Fruit fly (Drosophila melanogaster) whole organism, embryonic: ENCODE measurements around the gene CG18171.

ENCODE experiments used
- Aef1 ChIP-seq: fragments of 200-800 bp; sonication (Bioruptor generic); IDR thresholded peaks from 3 replicates; pipeline ENCODE4 v1.3.6; 2022; ENCODE audit warnings: missing biosample characterization, missing genetic modification characterization
- Awh ChIP-seq: fragments of 200-800 bp; sonication (Bioruptor generic); IDR thresholded peaks from 2 replicates; pipeline ENCODE4, ENCODE4 v1.3.6; 2022; ENCODE audit warnings: missing biosample characterization, missing genetic modification characterization
- Bdp1 ChIP-seq: fragments of 200-800 bp; sonication (Bioruptor generic); optimal IDR thresholded peaks from 3 replicates; lab custom pipeline; 2016; ENCODE audit warnings: missing biosample characterization, missing genetic modification characterization
- CG12219 ChIP-seq: fragments of 200-800 bp; sonication (Bioruptor generic); optimal IDR thresholded peaks from 3 replicates; lab custom pipeline; 2018; ENCODE audit warnings: missing biosample characterization, mild to moderate bottlenecking, missing genetic modification characterization
- CG12391 ChIP-seq: fragments of 200-800 bp; sonication (Bioruptor generic); optimal IDR thresholded peaks from 3 replicates; lab custom pipeline; 2018; ENCODE audit warnings: missing biosample characterization, mild to moderate bottlenecking, missing genetic modification characterization, moderate library complexity
- CG17361 ChIP-seq: fragments of 200-800 bp; sonication (Bioruptor generic); IDR thresholded peaks from 3 replicates; pipeline ENCODE4 v1.3.6; 2022; ENCODE audit warnings: missing biosample characterization, missing genetic modification characterization
- CG17612 ChIP-seq: fragments of 200-800 bp; sonication (Bioruptor generic); IDR thresholded peaks from 2 replicates; pipeline ENCODE4 v1.3.6; 2022; ENCODE audit warnings: missing biosample characterization, missing genetic modification characterization
- CG17829 ChIP-seq: fragments of 200-800 bp; optimal IDR thresholded peaks from 2 replicates; lab custom pipeline; 2019; ENCODE audit warnings: missing biosample characterization, mild to moderate bottlenecking, missing genetic modification characterization, moderate library complexity
- CG18476 ChIP-seq: fragments of 200-800 bp; sonication (Bioruptor generic); optimal IDR thresholded peaks from 2 replicates; lab custom pipeline; 2016; ENCODE audit warnings: missing biosample characterization, mild to moderate bottlenecking, missing genetic modification characterization
- CG18599 ChIP-seq: fragments of 200-800 bp; sonication (Bioruptor generic); optimal IDR thresholded peaks from 3 replicates; lab custom pipeline; 2017; ENCODE audit warnings: missing biosample characterization, missing genetic modification characterization, mild to moderate bottlenecking, moderate library complexity, missing genetic modification reagents
- CG2120 ChIP-seq: fragments of 200-800 bp; sonication (Bioruptor generic); optimal IDR thresholded peaks from 3 replicates; lab custom pipeline; 2016; ENCODE audit warnings: missing biosample characterization, missing genetic modification characterization
- CG3407 ChIP-seq: fragments of 200-800 bp; sonication (Bioruptor generic); optimal IDR thresholded peaks from 2 replicates; lab custom pipeline; 2018; ENCODE audit warnings: missing biosample characterization, mild to moderate bottlenecking, missing genetic modification characterization
- CG34376 ChIP-seq: fragments of 200-800 bp; sonication (Bioruptor generic); optimal IDR thresholded peaks from 2 replicates; lab custom pipeline; 2018; ENCODE audit warnings: missing biosample characterization, mild to moderate bottlenecking, missing genetic modification characterization
- CG4328 ChIP-seq: fragments of 200-800 bp; sonication (Bioruptor generic); optimal IDR thresholded peaks from 3 replicates; lab custom pipeline; 2017; ENCODE audit warnings: missing biosample characterization, missing genetic modification reagents, missing genetic modification characterization
- CG4617 ChIP-seq: fragments of 200-800 bp; sonication (Bioruptor generic); optimal IDR thresholded peaks from 3 replicates; lab custom pipeline; 2016; ENCODE audit warnings: missing biosample characterization, missing genetic modification characterization, borderline replicate concordance
- CG5245 ChIP-seq: fragments of 200-800 bp; sonication (Bioruptor generic); optimal IDR thresholded peaks from 3 replicates; lab custom pipeline; 2016; ENCODE audit warnings: missing biosample characterization, missing genetic modification characterization
- CG7372 ChIP-seq: fragments of 200-800 bp; sonication (Bioruptor generic); IDR thresholded peaks from 2 replicates; pipeline ENCODE4 v1.3.6; 2022; ENCODE audit warnings: missing biosample characterization, missing genetic modification characterization
- CG8478 ChIP-seq: fragments of >200 bp; optimal IDR thresholded peaks from 2 replicates; lab custom pipeline; 2018
- CG8765 ChIP-seq: fragments of 200-800 bp; sonication (Bioruptor generic); IDR thresholded peaks from 2 replicates; pipeline ENCODE4 v1.3.6; 2022; ENCODE audit warnings: missing biosample characterization, missing genetic modification characterization
- CHES-1-like ChIP-seq: fragments of 200-800 bp; sonication (Bioruptor generic); optimal IDR thresholded peaks from 2 replicates; lab custom pipeline; 2016; ENCODE audit warnings: missing biosample characterization, missing genetic modification characterization
- Dbx ChIP-seq: fragments of 200-800 bp; sonication (Bioruptor generic); IDR thresholded peaks from 3 replicates; pipeline ENCODE4 v1.3.6; 2022; ENCODE audit warnings: missing biosample characterization, missing genetic modification characterization
- Dek ChIP-seq: fragments of 200-800 bp; sonication (Bioruptor generic); optimal IDR thresholded peaks from 3 replicates; lab custom pipeline; 2019; ENCODE audit warnings: missing biosample characterization, mild to moderate bottlenecking, missing genetic modification characterization, moderate library complexity
- Dip2 ChIP-seq: fragments of 200-800 bp; sonication (Bioruptor generic); IDR thresholded peaks from 2 replicates; pipeline ENCODE4 v1.3.6; 2022; ENCODE audit warnings: missing biosample characterization, missing genetic modification characterization
- Drgx ChIP-seq: fragments of 200-800 bp; sonication (Bioruptor generic); IDR thresholded peaks from 2 replicates; pipeline ENCODE4 v1.3.6; 2022; ENCODE audit warnings: missing biosample characterization, missing genetic modification characterization
- E2f1 ChIP-seq: fragments of 200-800 bp; sonication (Bioruptor generic); IDR thresholded peaks from 2 replicates; pipeline ENCODE4 v1.3.6; 2022; ENCODE audit warnings: missing biosample characterization, missing genetic modification characterization
- Ets97D ChIP-seq: fragments of 200-800 bp; sonication (Bioruptor generic); optimal IDR thresholded peaks from 3 replicates; lab custom pipeline; 2016; ENCODE audit warnings: missing biosample characterization, missing genetic modification characterization
- Gsc ChIP-seq: fragments of 200-800 bp; sonication (Bioruptor generic); IDR thresholded peaks from 2 replicates; pipeline ENCODE4 v1.3.6; 2022; ENCODE audit warnings: missing biosample characterization, missing genetic modification characterization
- HLH4C ChIP-seq: fragments of 200-800 bp; sonication (Bioruptor generic); IDR thresholded peaks from 3 replicates; pipeline ENCODE4 v1.3.6; 2022; ENCODE audit warnings: missing biosample characterization, missing genetic modification characterization; ENCODE audit not compliant: partially characterized antibody
- Hey ChIP-seq: fragments of 200-800 bp; sonication (Bioruptor generic); optimal IDR thresholded peaks from 3 replicates; lab custom pipeline; 2018; ENCODE audit warnings: missing biosample characterization, mild to moderate bottlenecking, missing genetic modification characterization
- Lhr ChIP-seq: fragments of 200-800 bp; sonication (Bioruptor generic); optimal IDR thresholded peaks from 3 replicates; lab custom pipeline; 2017; ENCODE audit warnings: mild to moderate bottlenecking, missing biosample characterization, missing genetic modification reagents, missing genetic modification characterization
- Mad ChIP-seq: fragments of 200-800 bp; sonication (Bioruptor generic); optimal IDR thresholded peaks from 2 replicates; lab custom pipeline; 2016; ENCODE audit warnings: missing biosample characterization, missing genetic modification characterization
- NC2α ChIP-seq: fragments of 200-800 bp; sonication (Bioruptor generic); optimal IDR thresholded peaks from 2 replicates; lab custom pipeline; 2016; ENCODE audit warnings: missing biosample characterization, missing genetic modification characterization
- Nf-YB ChIP-seq: fragments of 200-800 bp; sonication (Bioruptor generic); optimal IDR thresholded peaks from 3 replicates; lab custom pipeline; 2019; ENCODE audit warnings: missing biosample characterization, mild to moderate bottlenecking, missing genetic modification characterization, moderate library complexity
- Nf-YC ChIP-seq: fragments of 200-800 bp; optimal IDR thresholded peaks from 3 replicates; lab custom pipeline; 2019; ENCODE audit warnings: missing biosample characterization, mild to moderate bottlenecking, missing genetic modification characterization, moderate library complexity
- Rfx ChIP-seq: fragments of 200-800 bp; sonication (Bioruptor generic); IDR thresholded peaks from 2 replicates; pipeline ENCODE4 v1.3.6; 2022; ENCODE audit warnings: missing biosample characterization, missing genetic modification characterization
- Scr ChIP-seq: fragments of 200-800 bp; sonication (Bioruptor generic); IDR thresholded peaks from 2 replicates; pipeline ENCODE4 v1.3.6; 2022; ENCODE audit warnings: missing biosample characterization, missing genetic modification characterization; ENCODE audit not compliant: partially characterized antibody
- Side ChIP-seq: fragments of 200-800 bp; sonication (Bioruptor generic); optimal IDR thresholded peaks from 2 replicates; lab custom pipeline; 2016; ENCODE audit warnings: missing biosample characterization, missing genetic modification characterization
- Sin3A ChIP-seq: fragments of >200 bp; optimal IDR thresholded peaks from 2 replicates; lab custom pipeline; 2018
- Ssrp ChIP-seq: fragments of 200-800 bp; sonication (Bioruptor generic); optimal IDR thresholded peaks from 2 replicates; lab custom pipeline; 2018; ENCODE audit warnings: missing biosample characterization, mild to moderate bottlenecking, missing genetic modification characterization, moderate library complexity
- crol ChIP-seq: fragments of 200-800 bp; sonication (Bioruptor generic); IDR thresholded peaks from 2 replicates; pipeline ENCODE4 v1.3.6; 2022; ENCODE audit warnings: missing biosample characterization, missing genetic modification characterization
- disco-r ChIP-seq: fragments of 200-800 bp; sonication (Bioruptor generic); optimal IDR thresholded peaks from 2 replicates; lab custom pipeline; 2016; ENCODE audit warnings: missing biosample characterization, missing genetic modification characterization
- exex ChIP-seq: fragments of 200-800 bp; sonication (Bioruptor generic); optimal IDR thresholded peaks from 4 replicates; lab custom pipeline; 2018; ENCODE audit warnings: missing biosample characterization, mild to moderate bottlenecking, missing genetic modification characterization, moderate library complexity
- gt ChIP-seq: fragments of 200-800 bp; sonication (Bioruptor generic); IDR thresholded peaks from 2 replicates; pipeline ENCODE4 v1.3.6; 2022; ENCODE audit warnings: missing biosample characterization, missing genetic modification characterization
- hkb ChIP-seq, 2 experiments: fragments of 200-800 bp in 1 of 2; fragments of >200 bp in 1 of 2; sonication (Bioruptor generic) in 1 of 2; IDR thresholded peaks in 1 of 2; optimal IDR thresholded peaks in 1 of 2; 2 replicates each; pipeline versions ENCODE4 v1.3.6 to Lab custom; 2017 to 2022; ENCODE audit warnings: missing biosample characterization in 1 of 2, missing genetic modification characterization in 1 of 2
- lmd ChIP-seq: fragments of 200-800 bp; sonication (Bioruptor generic); IDR thresholded peaks from 2 replicates; pipeline ENCODE4 v1.3.6; 2022; ENCODE audit warnings: missing biosample characterization, missing genetic modification characterization
- luna ChIP-seq: fragments of 200-800 bp; sonication (Bioruptor generic); optimal IDR thresholded peaks from 2 replicates; lab custom pipeline; 2016; ENCODE audit warnings: missing biosample characterization, missing genetic modification characterization
- mam ChIP-seq: fragments of 200-800 bp; sonication (Bioruptor generic); optimal IDR thresholded peaks from 3 replicates; lab custom pipeline; 2016; ENCODE audit warnings: missing biosample characterization, missing genetic modification characterization
- onecut ChIP-seq: fragments of 200-800 bp; sonication (Bioruptor generic); IDR thresholded peaks from 2 replicates; pipeline ENCODE4 v1.3.6; 2022; ENCODE audit warnings: missing biosample characterization, missing genetic modification characterization
- sna ChIP-seq: fragments of 200-800 bp; sonication (Bioruptor generic); IDR thresholded peaks from 2 replicates; pipeline ENCODE4 v1.3.6; 2022; ENCODE audit warnings: missing biosample characterization, missing genetic modification characterization; ENCODE audit not compliant: partially characterized antibody
- sqz ChIP-seq: fragments of 200-800 bp; sonication (Bioruptor generic); optimal IDR thresholded peaks from 3 replicates; lab custom pipeline; 2018; ENCODE audit warnings: missing biosample characterization, mild to moderate bottlenecking, missing genetic modification characterization
- ssp ChIP-seq: fragments of 200-800 bp; sonication (Bioruptor generic); IDR thresholded peaks from 2 replicates; pipeline ENCODE4 v1.3.6; 2022; ENCODE audit warnings: missing biosample characterization, missing genetic modification characterization
- unc-4 ChIP-seq: fragments of 200-800 bp; sonication (Bioruptor generic); IDR thresholded peaks from 2 replicates; pipeline ENCODE4 v1.3.6; 2022; ENCODE audit warnings: missing biosample characterization, missing genetic modification characterization; ENCODE audit not compliant: partially characterized antibody

Gene CG18171

dm6 chr3L:1748218-1748617 is 25.3 kb upstream of the CG18171 start (continued):
- TF ChIP-seq CG3407 (GFP tag; lab: Kevin White, UChicago): no peak
- no peak for TF ChIP-seq CG18476
- TF ChIP-seq Bdp1 (GFP tag; lab: Kevin White, UChicago): no peak
- no peak for TF ChIP-seq gt (GFP tag; lab: Robert Waterston, UW)
- peak; percentile 27; the same call in 1 of the 2 replicates for TF ChIP-seq lmd (GFP tag; lab: Robert Waterston, UW)
- TF ChIP-seq crol (GFP tag; lab: Robert Waterston, UW): no peak
- peak; percentile 12 for TF ChIP-seq Nf-YC (tag; lab: Kevin White, UChicago)
- no peak for TF ChIP-seq mam
- no peak for TF ChIP-seq NC2α (GFP tag; lab: Kevin White, UChicago)
- no peak for TF ChIP-seq CG4617 (GFP tag; lab: Kevin White, UChicago)
- TF ChIP-seq Mad (GFP tag; lab: Kevin White, UChicago): no peak
- no peak for TF ChIP-seq CG4328 (GFP tag; lab: Kevin White, UChicago)
- TF ChIP-seq Scr (GFP tag; lab: Robert Waterston, UW): no peak
- no peak for TF ChIP-seq CG5245 (GFP tag; lab: Kevin White, UChicago)
- TF ChIP-seq ssp (GFP tag; lab: Robert Waterston, UW): no peak
- no peak for TF ChIP-seq sna (GFP tag; lab: Robert Waterston, UW)
- TF ChIP-seq CG34376: no peak
- no peak for TF ChIP-seq CG12219
- no peak for TF ChIP-seq hkb (optimal IDR thresholded peaks at IDR 0.05; lab: Kevin White, UChicago)
- no peak for TF ChIP-seq hkb (GFP tag; IDR thresholded peaks at IDR 0.05; lab: Robert Waterston, UW)
- no peak for TF ChIP-seq Nf-YB (GFP tag; lab: Kevin White, UChicago)
- peak; percentile 14 for TF ChIP-seq CG18599 (GFP tag; lab: Kevin White, UChicago)
- 0 out of 2 replicates have a peak, but pooled peaks have one; percentile 15 for TF ChIP-seq Rfx (GFP tag; lab: Robert Waterston, UW)
- TF ChIP-seq Hey (tag; lab: Kevin White, UChicago): no peak
- no peak for TF ChIP-seq Sin3A (lab: Kevin White, UChicago)
- no peak for TF ChIP-seq CG17361 (GFP tag; lab: Robert Waterston, UW)
- no peak for TF ChIP-seq CG12391 (tag; lab: Kevin White, UChicago)
- TF ChIP-seq Drgx (GFP tag; lab: Robert Waterston, UW): no peak
- TF ChIP-seq unc-4 (GFP tag; lab: Robert Waterston, UW): 0 out of 2 replicates have a peak, but pooled peaks have one; percentile 14
- TF ChIP-seq Awh: no peak
- peak; percentile 49 for TF ChIP-seq Ets97D (GFP tag; lab: Kevin White, UChicago)
- no peak for TF ChIP-seq luna (GFP tag; lab: Kevin White, UChicago)
- TF ChIP-seq CG7372 (GFP tag; lab: Robert Waterston, UW): no peak
- no peak for TF ChIP-seq CG17829 (tag; lab: Kevin White, UChicago)
- TF ChIP-seq Dip2 (GFP tag; lab: Robert Waterston, UW): no peak
- no peak for TF ChIP-seq CG17612 (GFP tag; lab: Robert Waterston, UW)
- no peak for TF ChIP-seq Dek
- TF ChIP-seq sqz (GFP tag; lab: Kevin White, UChicago): no peak
- TF ChIP-seq exex (tag; lab: Kevin White, UChicago): no peak
- TF ChIP-seq CG8478: no peak
- no peak for TF ChIP-seq Aef1 (GFP tag; lab: Robert Waterston, UW)
- TF ChIP-seq Side: no peak
- peak; percentile 17 for TF ChIP-seq CG2120 (GFP tag; lab: Kevin White, UChicago)
- no peak for TF ChIP-seq CG8765 (GFP tag; lab: Robert Waterston, UW)
- no peak for TF ChIP-seq CHES-1-like (GFP tag; lab: Kevin White, UChicago)
- TF ChIP-seq Ssrp (tag; lab: Kevin White, UChicago): no peak
- TF ChIP-seq HLH4C (GFP tag; lab: Robert Waterston, UW): no peak
- no peak for TF ChIP-seq Dbx
- 0 out of 2 replicates have a peak, but pooled peaks have one; percentile 35 for TF ChIP-seq onecut (GFP tag; lab: Robert Waterston, UW)
- TF ChIP-seq Lhr (GFP tag; lab: Kevin White, UChicago): no peak
- TF ChIP-seq disco-r: no peak
- TF ChIP-seq E2f1 (GFP tag; lab: Robert Waterston, UW): no peak
- TF ChIP-seq Gsc (GFP tag; lab: Robert Waterston, UW): no peak
